Fruit fly (Drosophila melanogaster): ENCODE data around the gene Tengl2.
A peak's percentile ranks its signal among the peaks of the same experiment; 100 is the strongest.

Gene Tengl2

DNA sequence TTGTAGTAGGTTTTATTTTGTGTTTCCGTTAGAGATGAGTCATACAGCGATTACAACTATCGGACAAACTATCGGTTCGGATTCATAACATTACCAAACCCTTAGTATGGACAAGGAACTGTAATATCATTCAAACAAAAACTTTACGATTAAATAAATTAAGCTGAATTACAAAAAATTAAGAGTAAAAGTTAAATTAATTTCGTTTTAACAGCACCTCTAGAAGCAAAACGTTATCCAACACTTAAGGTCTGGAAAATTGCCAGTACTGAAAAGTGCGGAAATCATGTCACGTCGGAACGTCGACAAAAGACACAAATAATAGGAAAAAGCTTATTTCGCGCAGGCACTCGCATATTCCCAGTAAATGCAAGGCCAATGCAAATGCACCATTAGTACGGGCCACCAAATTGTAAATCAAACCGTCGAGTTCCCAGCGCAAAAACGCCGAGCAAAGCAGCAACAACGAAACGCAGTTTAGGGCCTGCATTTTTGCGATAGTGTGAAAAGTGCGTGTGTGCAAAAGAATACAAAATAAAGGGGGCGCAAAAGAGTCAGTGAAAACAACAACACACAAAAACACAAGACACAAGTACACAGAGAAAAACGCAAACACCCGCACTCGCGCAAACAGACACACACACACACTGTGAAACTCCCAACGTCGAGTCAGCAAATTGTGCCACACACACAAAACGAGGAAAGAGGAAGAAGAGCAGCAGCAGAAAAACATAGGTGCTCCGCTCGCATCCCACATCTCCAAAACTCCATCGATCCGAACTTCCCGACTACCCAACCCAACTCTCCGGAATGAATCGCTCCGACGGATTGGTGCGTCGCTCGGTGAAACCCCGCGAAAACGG is 12.7 kb downstream of the Tengl2 start, which contains the start of the genes CG15387 and sau (continued):
- TF ChIP-seq CG13775 (GFP tag; optimal IDR thresholded peaks at IDR 0.05): peak; percentile 93
- peak; percentile 19 for TF ChIP-seq CG7271 (tag; optimal IDR thresholded peaks at IDR 0.05)
- no peak for TF ChIP-seq hth (optimal IDR thresholded peaks at IDR 0.05)
- peak; percentile 36; the same call in 1 of the 2 replicates for TF ChIP-seq CG10321 (GFP tag; IDR thresholded peaks at IDR 0.05)
- TF ChIP-seq CG10979 (tag; optimal IDR thresholded peaks at IDR 0.05): peak; percentile 77
- TF ChIP-seq rib (GFP tag; IDR thresholded peaks at IDR 0.05): peak; percentile 75
- TF ChIP-seq jumu (GFP tag; optimal IDR thresholded peaks at IDR 0.05): peak; percentile 84
- peak; percentile 76 for TF ChIP-seq CG17568 (GFP tag; optimal IDR thresholded peaks at IDR 0.05)
- TF ChIP-seq dysf (GFP tag; IDR thresholded peaks at IDR 0.05): peak; percentile 83
- TF ChIP-seq Fer2 (tag; optimal IDR thresholded peaks at IDR 0.05): peak; percentile 85
- TF ChIP-seq Dfd (GFP tag; optimal IDR thresholded peaks at IDR 0.05): no peak
- peak; percentile 50 for TF ChIP-seq CG30431 (GFP tag; optimal IDR thresholded peaks at IDR 0.05)
- TF ChIP-seq CG10543 (GFP tag; optimal IDR thresholded peaks at IDR 0.05): peak; percentile 94
- TF ChIP-seq Blimp-1 (GFP tag; optimal IDR thresholded peaks at IDR 0.05): peak; percentile 80
- TF ChIP-seq CG8089 (GFP tag; optimal IDR thresholded peaks at IDR 0.05): peak; percentile 83
- peak in 1 of 2 experiments; percentile 63 for TF ChIP-seq insv (GFP tag; optimal IDR thresholded peaks at IDR 0.05)
- peak; percentile 81 for TF ChIP-seq mirr (GFP tag; optimal IDR thresholded peaks at IDR 0.05)
- TF ChIP-seq Hmr (GFP tag; optimal IDR thresholded peaks at IDR 0.05): peak; percentile 89
- TF ChIP-seq NC2α (GFP tag; optimal IDR thresholded peaks at IDR 0.05): peak; percentile 81
- TF ChIP-seq CG8478 (optimal IDR thresholded peaks at IDR 0.05): no peak
- TF ChIP-seq ap (GFP tag; IDR thresholded peaks at IDR 0.05): peak; percentile 62
- TF ChIP-seq dmrt99B (tag; optimal IDR thresholded peaks at IDR 0.05): peak; percentile 79

DNA sequence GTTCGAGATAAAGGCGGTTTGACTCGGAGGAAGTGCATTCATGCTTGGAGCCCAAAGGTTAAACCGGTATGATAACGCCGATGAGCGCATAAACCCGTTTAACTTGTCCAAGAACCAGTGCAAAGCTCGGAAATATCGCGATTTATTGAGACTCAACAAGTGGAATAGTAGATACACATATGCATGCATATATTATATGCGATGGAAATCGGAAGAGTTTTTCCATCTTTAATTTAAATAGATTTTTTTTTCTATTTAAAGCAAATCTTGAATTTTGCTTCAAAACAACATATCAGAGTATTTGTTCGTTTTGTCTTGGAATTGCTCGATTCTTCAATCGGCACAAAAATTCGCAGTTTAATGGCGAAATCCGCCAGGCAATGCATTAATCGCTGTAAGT is 16.8 kb downstream of the Tengl2 start:
- TF ChIP-seq Drgx (GFP tag; IDR thresholded peaks at IDR 0.05) (peak; percentile 50), vvl (GFP tag; IDR thresholded peaks at IDR 0.05) (0 out of 2 replicates have a peak, but pooled peaks have one; percentile 6), CG6813 (GFP tag; optimal IDR thresholded peaks at IDR 0.05) (no peak), CG3407 (GFP tag; optimal IDR thresholded peaks at IDR 0.05) (no peak), sens (GFP tag) (peak; percentile 2), CG12391 (tag; optimal IDR thresholded peaks at IDR 0.05) (no peak)

- TF ChIP-seq CG7786 (GFP tag; optimal IDR thresholded peaks at IDR 0.05) (peak; percentile 97), CG9437 (GFP tag; optimal IDR thresholded peaks at IDR 0.05) (peak; percentile 93), Hsf (GFP tag; optimal IDR thresholded peaks at IDR 0.05) (peak; percentile 99), CG10147 (GFP tag; optimal IDR thresholded peaks at IDR 0.05) (peak; percentile 95), CG3995 (GFP tag; optimal IDR thresholded peaks at IDR 0.05) (peak; percentile 71), CG31441 (GFP tag; IDR thresholded peaks at IDR 0.05) (peak; percentile 94), lola (GFP tag; optimal IDR thresholded peaks at IDR 0.05) (peak in 1 of 3 experiments; percentile 85), CG4360 (GFP tag; IDR thresholded peaks at IDR 0.05) (peak; percentile 80), E2f1 (GFP tag; IDR thresholded peaks at IDR 0.05) (peak; percentile 96), CG11504 (tag; optimal IDR thresholded peaks at IDR 0.05) (peak; percentile 95), Gug (GFP tag; IDR thresholded peaks at IDR 0.05) (peak; percentile 94), kni (GFP tag; optimal IDR thresholded peaks at IDR 0.05) (peak; percentile 60), vfl (GFP tag; optimal IDR thresholded peaks at IDR 0.05) (peak; percentile 96), luna (GFP tag; optimal IDR thresholded peaks at IDR 0.05) (peak; percentile 90), Med (GFP tag) (peak; percentile 99), az2 (GFP tag; optimal IDR thresholded peaks at IDR 0.05) (peak; percentile 96), sr (GFP tag; IDR thresholded peaks at IDR 0.05) (peak; percentile 92), CoRest (tag; optimal IDR thresholded peaks at IDR 0.05) (peak; percentile 97), Bgb (GFP tag; IDR thresholded peaks at IDR 0.05; ENCODE audit: partially characterized antibody) (no peak), CG17385 (GFP tag; optimal IDR thresholded peaks at IDR 0.05) (peak; percentile 97)
Measured at dm6 chr2L:2221649-2222150, 17.5 kb downstream of the Tengl2 start.
